Worm (Caenorhabditis elegans) whole organism, early embryonic: ENCODE data around the gene mai-2.

Source experiments
- B0310.2 ChIP-seq: sonication (generic microtip); optimal IDR thresholded peaks from 2 replicates; lab custom pipeline; 2016; ENCODE audit warnings: mild to moderate bottlenecking, missing genetic modification characterization, missing compliant biosample characterization
- F13C5.2 ChIP-seq: sonication (generic microtip); optimal IDR thresholded peaks from 2 replicates; lab custom pipeline; 2017; ENCODE audit warnings: mild to moderate bottlenecking, missing genetic modification characterization, inconsistent platforms, missing compliant biosample characterization
- aly-1 ChIP-seq: sonication (generic microtip); optimal IDR thresholded peaks from 2 replicates; lab custom pipeline; 2016; ENCODE audit warnings: missing genetic modification characterization, missing compliant biosample characterization
- ama-1 ChIP-seq: fragments of 150-350 bp; optimal IDR thresholded peaks from 2 replicates; lab custom pipeline; 2014
- ceh-36 ChIP-seq: sonication (generic microtip); optimal IDR thresholded peaks from 2 replicates; lab custom pipeline; 2016; ENCODE audit warnings: missing genetic modification characterization, inconsistent platforms, missing compliant biosample characterization
- flt-1 ChIP-seq: fragments of 200-800 bp; sonication (Bioruptor generic); IDR thresholded peaks from 2 replicates; pipeline ENCODE4 v1.3.6; 2022; ENCODE audit warnings: missing genetic modification characterization, missing compliant biosample characterization
- hmg-4 ChIP-seq: fragments of 200-800 bp; sonication (Bioruptor generic); optimal IDR thresholded peaks from 2 replicates; lab custom pipeline; 2018; ENCODE audit warnings: mild to moderate bottlenecking, missing genetic modification characterization, missing compliant biosample characterization
- hnd-1 ChIP-seq: sonication (generic microtip); optimal IDR thresholded peaks from 2 replicates; lab custom pipeline; 2016; ENCODE audit warnings: missing genetic modification characterization, missing compliant biosample characterization
- pes-1 ChIP-seq: fragments of 200-800 bp; sonication (Bioruptor generic); IDR thresholded peaks from 2 replicates; pipeline ENCODE4 v1.3.6; 2022; ENCODE audit warnings: missing genetic modification reagents, missing genetic modification characterization, missing compliant biosample characterization
- scrt-1 ChIP-seq: fragments of 200-800 bp; sonication (Bioruptor generic); IDR thresholded peaks from 2 replicates; pipeline ENCODE4 v1.3.6; 2022; ENCODE audit warnings: missing genetic modification characterization, missing compliant biosample characterization
- tbx-11 ChIP-seq: fragments of 200-800 bp; sonication (Bioruptor generic); IDR thresholded peaks from 2 replicates; pipeline ENCODE4 v1.3.6; 2022; ENCODE audit warnings: missing genetic modification characterization, missing compliant biosample characterization

ce11 chrIV:3338176-3338575 lies 47.5 kb upstream of the mai-2 start:
- no peak for TF ChIP-seq ama-1 (lab: Kevin White, UChicago)
- no peak for TF ChIP-seq ceh-36 (tag; lab: Kevin White, UChicago)
- no peak for TF ChIP-seq hmg-4 (GFP tag; lab: Kevin White, UChicago)
- TF ChIP-seq B0310.2 (tag; lab: Kevin White, UChicago): no peak
- no peak for TF ChIP-seq pes-1 (GFP tag; lab: Robert Waterston, UW)
- no peak for TF ChIP-seq hnd-1
- no peak for TF ChIP-seq flt-1 (GFP tag; lab: Robert Waterston, UW)
- no peak for TF ChIP-seq F13C5.2 (tag; lab: Kevin White, UChicago)
- TF ChIP-seq scrt-1 (GFP tag; lab: Robert Waterston, UW): no peak
- no peak for TF ChIP-seq tbx-11 (GFP tag; lab: Robert Waterston, UW)
- no peak for TF ChIP-seq aly-1
